Fruit fly (Drosophila melanogaster) whole organism, embryonic: ENCODE measurements around the gene CG12990.
A peak's percentile ranks its signal among the peaks of the same experiment; 100 is the strongest.

Experiments used
- Atf6 ChIP-seq: fragments of 200-800 bp; sonication (Bioruptor generic); IDR thresholded peaks from 2 replicates; pipeline ENCODE4 v1.3.6; 2022; ENCODE audit warnings: missing biosample characterization, missing genetic modification characterization
- CG10565 ChIP-seq: fragments of 200-800 bp; sonication (Bioruptor generic); optimal IDR thresholded peaks from 3 replicates; lab custom pipeline; 2016; ENCODE audit warnings: missing biosample characterization, mild to moderate bottlenecking, missing genetic modification characterization
- CG13624 ChIP-seq: fragments of 200-800 bp; sonication (Bioruptor generic); optimal IDR thresholded peaks from 2 replicates; lab custom pipeline; 2016; ENCODE audit warnings: missing biosample characterization, missing genetic modification characterization
- CG31224 ChIP-seq: fragments of 200-800 bp; sonication (Bioruptor generic); IDR thresholded peaks from 2 replicates; pipeline ENCODE4 v1.3.6; 2022; ENCODE audit warnings: missing biosample characterization, missing genetic modification characterization
- CG33557 ChIP-seq: fragments of 200-800 bp; sonication (Bioruptor generic); optimal IDR thresholded peaks from 2 replicates; lab custom pipeline; 2019; ENCODE audit warnings: missing biosample characterization, mild to moderate bottlenecking, missing genetic modification characterization, moderate library complexity
- CG34224 ChIP-seq: fragments of 200-800 bp; sonication (Bioruptor generic); IDR thresholded peaks from 3 replicates; pipeline ENCODE4 v1.3.6; 2022; ENCODE audit warnings: missing biosample characterization, missing genetic modification characterization; ENCODE audit not compliant: partially characterized antibody
- CG34376 ChIP-seq: fragments of 200-800 bp; sonication (Bioruptor generic); optimal IDR thresholded peaks from 2 replicates; lab custom pipeline; 2018; ENCODE audit warnings: missing biosample characterization, mild to moderate bottlenecking, missing genetic modification characterization
- CG42726 ChIP-seq: fragments of 200-800 bp; sonication (Bioruptor generic); IDR thresholded peaks from 2 replicates; pipeline ENCODE4 v1.3.6; 2022; ENCODE audit warnings: missing biosample characterization, missing genetic modification characterization; ENCODE audit not compliant: partially characterized antibody
- CG4707 ChIP-seq: fragments of 200-800 bp; sonication (Bioruptor generic); optimal IDR thresholded peaks from 2 replicates; lab custom pipeline; 2018; ENCODE audit warnings: missing biosample characterization, mild to moderate bottlenecking, missing genetic modification characterization, moderate library complexity
- CG6689 ChIP-seq: fragments of 200-800 bp; sonication (Bioruptor generic); IDR thresholded peaks from 2 replicates; pipeline ENCODE4 v1.3.6; 2022; ENCODE audit warnings: missing biosample characterization, missing genetic modification characterization
- CG7928 ChIP-seq: fragments of 200-800 bp; sonication (Bioruptor generic); optimal IDR thresholded peaks from 2 replicates; lab custom pipeline; 2017; ENCODE audit warnings: missing biosample characterization, mild to moderate bottlenecking, missing genetic modification characterization
- CG7963 ChIP-seq: fragments of 200-800 bp; sonication (Bioruptor generic); IDR thresholded peaks from 3 replicates; pipeline ENCODE4 v1.3.6; 2022; ENCODE audit warnings: missing biosample characterization, missing genetic modification characterization; ENCODE audit not compliant: partially characterized antibody
- CG8089 ChIP-seq: fragments of 200-800 bp; sonication (Bioruptor generic); optimal IDR thresholded peaks from 3 replicates; lab custom pipeline; 2016; ENCODE audit warnings: missing biosample characterization, missing genetic modification characterization
- CG8478 ChIP-seq: fragments of >200 bp; optimal IDR thresholded peaks from 2 replicates; lab custom pipeline; 2018
- CG9932 ChIP-seq: fragments of 200-800 bp; sonication (Bioruptor generic); IDR thresholded peaks from 2 replicates; pipeline ENCODE4 v1.3.6; 2022; ENCODE audit warnings: missing biosample characterization, missing genetic modification characterization
- CkIIα-i1 ChIP-seq: fragments of 200-800 bp; sonication (Bioruptor generic); IDR thresholded peaks from 2 replicates; pipeline ENCODE4 v1.3.6; 2022; ENCODE audit warnings: missing biosample characterization, missing genetic modification characterization
- D ChIP-seq, 2 experiments: fragments of 200-800 bp in 1 of 2; fragments of >200 bp in 1 of 2; sonication (Bioruptor generic) in 1 of 2; optimal IDR thresholded peaks; 2 replicates in 1 of 2; 3 replicates in 1 of 2; lab custom pipeline; 2017; ENCODE audit warnings: mild to moderate bottlenecking in 1 of 2, missing biosample characterization in 1 of 2, missing genetic modification characterization in 1 of 2, missing genetic modification reagents in 1 of 2
- D19A ChIP-seq: fragments of 200-800 bp; optimal IDR thresholded peaks from 3 replicates; lab custom pipeline; 2019; ENCODE audit warnings: missing biosample characterization, mild to moderate bottlenecking, missing genetic modification characterization, moderate library complexity
- Dip2 ChIP-seq: fragments of 200-800 bp; sonication (Bioruptor generic); IDR thresholded peaks from 2 replicates; pipeline ENCODE4 v1.3.6; 2022; ENCODE audit warnings: missing biosample characterization, missing genetic modification characterization
- Gug ChIP-seq: fragments of 200-800 bp; sonication (Bioruptor generic); IDR thresholded peaks from 4 replicates; pipeline ENCODE4 v1.3.6; 2022; ENCODE audit warnings: missing biosample characterization, missing genetic modification characterization
- Hey ChIP-seq: fragments of 200-800 bp; sonication (Bioruptor generic); optimal IDR thresholded peaks from 3 replicates; lab custom pipeline; 2018; ENCODE audit warnings: missing biosample characterization, mild to moderate bottlenecking, missing genetic modification characterization
- HmgZ ChIP-seq: fragments of 200-800 bp; sonication (Bioruptor generic); optimal IDR thresholded peaks from 2 replicates; lab custom pipeline; 2018; ENCODE audit warnings: missing biosample characterization, mild to moderate bottlenecking, missing genetic modification characterization
- Hmx ChIP-seq: fragments of 200-800 bp; sonication (Bioruptor generic); optimal IDR thresholded peaks from 2 replicates; lab custom pipeline; 2016; ENCODE audit warnings: missing biosample characterization, missing genetic modification characterization
- Med ChIP-seq: fragments of 200-800 bp; sonication (Bioruptor generic); peaks from one replicate; lab custom pipeline; 2016; ENCODE audit warnings: missing biosample characterization, missing genetic modification characterization, mild to moderate bottlenecking, inconsistent platforms, moderate library complexity
- Myb ChIP-seq: fragments of 200-800 bp; sonication (Bioruptor generic); optimal IDR thresholded peaks from 2 replicates; lab custom pipeline; 2016; ENCODE audit warnings: missing biosample characterization, missing genetic modification characterization
- Spps ChIP-seq: fragments of 200-800 bp; sonication (Bioruptor generic); optimal IDR thresholded peaks from 2 replicates; lab custom pipeline; 2018; ENCODE audit warnings: missing biosample characterization, mild to moderate bottlenecking, missing genetic modification characterization
- ac ChIP-seq: fragments of 200-800 bp; sonication (Bioruptor generic); optimal IDR thresholded peaks from 3 replicates; lab custom pipeline; 2017; ENCODE audit warnings: missing biosample characterization, mild to moderate bottlenecking, missing genetic modification characterization
- ara ChIP-seq: fragments of 200-800 bp; sonication (Bioruptor generic); IDR thresholded peaks from 2 replicates; pipeline ENCODE4 v1.3.6; 2022; ENCODE audit warnings: missing biosample characterization, missing genetic modification characterization
- ase ChIP-seq: fragments of 200-800 bp; sonication (Bioruptor generic); IDR thresholded peaks from 3 replicates; pipeline ENCODE4 v1.3.6; 2022; ENCODE audit warnings: missing biosample characterization, missing genetic modification characterization
- bigmax ChIP-seq: fragments of 200-800 bp; sonication (Bioruptor generic); optimal IDR thresholded peaks from 2 replicates; lab custom pipeline; 2018; ENCODE audit warnings: missing biosample characterization, mild to moderate bottlenecking, missing genetic modification characterization
- emc ChIP-seq: fragments of 200-800 bp; sonication (Bioruptor generic); optimal IDR thresholded peaks from 2 replicates; lab custom pipeline; 2016; ENCODE audit warnings: missing biosample characterization, missing genetic modification characterization
- ems ChIP-seq: fragments of 200-800 bp; sonication (Bioruptor generic); optimal IDR thresholded peaks from 3 replicates; lab custom pipeline; 2016; ENCODE audit warnings: missing biosample characterization, missing genetic modification characterization
- eve ChIP-seq, 2 experiments: fragments of >200 bp; optimal IDR thresholded peaks; 2 replicates each; lab custom pipeline; 2017; ENCODE audit warnings: missing biosample characterization in 2 of 2, missing genetic modification characterization in 2 of 2
- fu2 ChIP-seq: fragments of 200-800 bp; sonication (Bioruptor generic); optimal IDR thresholded peaks from 2 replicates; lab custom pipeline; 2016; ENCODE audit warnings: missing biosample characterization, missing genetic modification characterization
- grn ChIP-seq: fragments of 200-800 bp; sonication (Bioruptor generic); optimal IDR thresholded peaks from 3 replicates; lab custom pipeline; 2017; ENCODE audit warnings: missing biosample characterization, missing genetic modification characterization
- hbn ChIP-seq: fragments of 200-800 bp; sonication (Bioruptor generic); IDR thresholded peaks from 2 replicates; pipeline ENCODE4 v1.3.6; 2022; ENCODE audit warnings: missing biosample characterization, missing genetic modification characterization; ENCODE audit not compliant: partially characterized antibody
- hth ChIP-seq: fragments of >200 bp; optimal IDR thresholded peaks from 2 replicates; lab custom pipeline; 2017; ENCODE audit warnings: inconsistent platforms
- knrl ChIP-seq: fragments of 200-800 bp; sonication (Bioruptor generic); IDR thresholded peaks from 3 replicates; pipeline ENCODE4 v1.3.6; 2022; ENCODE audit warnings: missing biosample characterization, missing genetic modification characterization; ENCODE audit not compliant: partially characterized antibody
- lola ChIP-seq, 3 experiments: fragments of >200 bp in 2 of 3; fragments of 200-800 bp in 1 of 3; sonication (Bioruptor generic) in 1 of 3; optimal IDR thresholded peaks; 2 replicates each; lab custom pipeline; 2017 to 2019; ENCODE audit warnings: missing biosample characterization in 3 of 3, missing genetic modification characterization in 3 of 3, mild to moderate bottlenecking in 1 of 3, moderate library complexity in 1 of 3
- nom ChIP-seq: fragments of 200-800 bp; sonication (Bioruptor generic); optimal IDR thresholded peaks from 2 replicates; lab custom pipeline; 2017; ENCODE audit warnings: missing biosample characterization, missing genetic modification characterization, mild to moderate bottlenecking, moderate library complexity, missing genetic modification reagents
- otp ChIP-seq: fragments of 200-800 bp; sonication (Bioruptor generic); IDR thresholded peaks from 3 replicates; pipeline ENCODE4, ENCODE4 v1.3.6; 2022; ENCODE audit warnings: missing biosample characterization, missing genetic modification characterization
- p53 ChIP-seq: fragments of 200-800 bp; sonication (Bioruptor generic); optimal IDR thresholded peaks from 2 replicates; lab custom pipeline; 2016; ENCODE audit warnings: missing biosample characterization, missing genetic modification characterization
- pb ChIP-seq: fragments of 200-800 bp; sonication (Bioruptor generic); optimal IDR thresholded peaks from 3 replicates; lab custom pipeline; 2016; ENCODE audit warnings: missing biosample characterization, missing genetic modification characterization
- pros ChIP-seq: fragments of 200-800 bp; sonication (Bioruptor generic); optimal IDR thresholded peaks from 3 replicates; lab custom pipeline; 2019; ENCODE audit warnings: missing biosample characterization, mild to moderate bottlenecking, missing genetic modification characterization, moderate library complexity
- row ChIP-seq: fragments of 200-800 bp; sonication (Bioruptor generic); IDR thresholded peaks from 3 replicates; pipeline ENCODE4 v1.3.6; 2022; ENCODE audit warnings: missing biosample characterization, missing genetic modification characterization
- scrt ChIP-seq: fragments of 200-800 bp; sonication (Bioruptor generic); optimal IDR thresholded peaks from 2 replicates; lab custom pipeline; 2018; ENCODE audit warnings: missing biosample characterization, mild to moderate bottlenecking, missing genetic modification characterization, moderate library complexity
- sim ChIP-seq: fragments of 200-800 bp; sonication (Bioruptor generic); IDR thresholded peaks from 2 replicates; pipeline ENCODE4 v1.3.6; 2022; ENCODE audit warnings: missing biosample characterization, missing genetic modification characterization
- slou ChIP-seq: fragments of 200-800 bp; sonication (Bioruptor generic); optimal IDR thresholded peaks from 3 replicates; lab custom pipeline; 2016; ENCODE audit warnings: missing biosample characterization, missing genetic modification characterization
- stc ChIP-seq: fragments of 200-800 bp; sonication (Bioruptor generic); IDR thresholded peaks from 2 replicates; pipeline ENCODE4 v1.3.6; 2022; ENCODE audit warnings: missing biosample characterization, missing genetic modification characterization

CG12990 gene

DNA sequence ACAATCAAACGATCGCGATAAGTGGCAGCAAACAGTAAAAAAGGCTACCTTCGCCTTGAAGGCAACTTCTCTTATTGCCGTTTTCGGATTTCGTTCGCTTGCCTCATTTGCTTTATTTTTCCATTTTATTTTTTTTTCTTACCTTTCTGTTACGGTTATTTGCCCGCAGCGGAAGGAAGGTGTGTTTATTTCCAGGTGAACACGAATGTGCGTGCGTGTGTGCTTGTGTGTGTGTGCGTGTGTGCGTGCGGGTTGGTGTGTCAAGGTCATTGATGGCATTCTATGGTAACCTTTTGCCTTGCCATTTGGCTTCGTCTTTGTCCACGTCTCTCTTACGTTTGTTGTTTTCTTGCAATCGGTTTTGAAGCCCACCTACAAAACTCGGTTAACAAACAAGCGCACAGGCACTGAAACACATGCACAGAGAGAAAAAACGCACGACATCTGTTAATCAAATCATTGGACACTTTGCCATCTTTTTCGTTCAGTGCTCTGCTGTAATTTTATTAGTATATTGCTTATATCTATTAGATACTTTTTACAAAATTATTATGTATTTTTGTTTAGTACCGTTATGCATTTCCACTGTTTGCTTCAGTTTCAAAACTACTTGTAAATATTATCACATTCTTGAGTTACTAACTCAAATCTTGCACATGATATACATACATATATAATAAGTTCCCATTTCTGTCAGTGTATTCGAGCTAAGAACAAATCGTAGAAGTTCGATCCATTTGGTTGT is 41.5 kb upstream of the CG12990 start:
- TF ChIP-seq emc (GFP tag; lab: Kevin White, UChicago) (no peak), D (optimal IDR thresholded peaks at IDR 0.05; lab: Kevin White, UChicago) (no peak), D (GFP tag; optimal IDR thresholded peaks at IDR 0.05; lab: Kevin White, UChicago) (peak; percentile 63), otp (GFP tag; lab: Robert Waterston, UW) (0 out of 3 replicates have a peak, but pooled peaks have one; percentile 19), hbn (GFP tag; lab: Robert Waterston, UW) (no peak), nom (no peak), CG13624 (GFP tag; lab: Kevin White, UChicago) (no peak), ara (GFP tag; lab: Robert Waterston, UW) (peak; percentile 48), slou (GFP tag; lab: Kevin White, UChicago) (no peak), ac (GFP tag; lab: Kevin White, UChicago) (no peak), HmgZ (no peak), Myb (GFP tag; lab: Kevin White, UChicago) (no peak), ase (GFP tag; lab: Robert Waterston, UW) (peak; percentile 66), CkIIα-i1 (GFP tag; lab: Robert Waterston, UW) (no peak), Med (GFP tag; lab: Kevin White, UChicago) (peak; percentile 45), CG42726 (no peak), knrl (GFP tag; lab: Robert Waterston, UW) (no peak), stc (GFP tag; lab: Robert Waterston, UW) (no peak), CG10565 (GFP tag; lab: Kevin White, UChicago) (no peak), fu2 (GFP tag; lab: Kevin White, UChicago) (no peak), Spps (tag; lab: Kevin White, UChicago) (no peak), grn (GFP tag; lab: Kevin White, UChicago) (no peak), ems (GFP tag; lab: Kevin White, UChicago) (no peak), D19A (peak; percentile 53), pb (no peak), hth (lab: Kevin White, UChicago) (no peak), CG34224 (GFP tag; lab: Robert Waterston, UW) (no peak), Dip2 (GFP tag; lab: Robert Waterston, UW) (no peak), CG6689 (GFP tag; lab: Robert Waterston, UW) (peak; percentile 29; the same call in 1 of the 2 replicates), CG8478 (no peak), CG4707 (GFP tag; lab: Kevin White, UChicago) (no peak), CG34376 (no peak), Atf6 (no peak; the same call in 1 of the 2 replicates), CG31224 (GFP tag; lab: Robert Waterston, UW) (peak; percentile 53), sim (GFP tag; lab: Robert Waterston, UW) (no peak; the same call in 1 of the 2 replicates), row (GFP tag; lab: Robert Waterston, UW) (peak; percentile 29; the same call in 2 of the 3 replicates), CG7963 (GFP tag; lab: Robert Waterston, UW) (no peak), CG9932 (GFP tag; lab: Robert Waterston, UW) (peak; percentile 16; the same call in 1 of the 2 replicates), CG33557 (GFP tag; lab: Kevin White, UChicago) (peak; percentile 26), pros (peak; percentile 56), Hey (tag; lab: Kevin White, UChicago) (no peak), Hmx (GFP tag; lab: Kevin White, UChicago) (no peak), lola (GFP tag; optimal IDR thresholded peaks at IDR 0.05; lab: Kevin White, UChicago) (peak in 1 of 3 experiments; percentile 78), bigmax (GFP tag; lab: Kevin White, UChicago) (no peak), CG7928 (GFP tag; lab: Kevin White, UChicago) (no peak), p53 (GFP tag; lab: Kevin White, UChicago) (no peak), CG8089 (GFP tag; lab: Kevin White, UChicago) (no peak), scrt (GFP tag; lab: Kevin White, UChicago) (peak; percentile 20), eve (GFP tag; optimal IDR thresholded peaks at IDR 0.05; lab: Kevin White, UChicago) (no peak), Gug (GFP tag; lab: Robert Waterston, UW) (0 out of 4 replicates have a peak, but pooled peaks have one; percentile 7)
